Fruit fly (Drosophila melanogaster): ENCODE measurements around the gene Tsp29Fa.
A peak's percentile ranks its signal among the peaks of the same experiment; 100 is the strongest.

Gene Tsp29Fa

DNA sequence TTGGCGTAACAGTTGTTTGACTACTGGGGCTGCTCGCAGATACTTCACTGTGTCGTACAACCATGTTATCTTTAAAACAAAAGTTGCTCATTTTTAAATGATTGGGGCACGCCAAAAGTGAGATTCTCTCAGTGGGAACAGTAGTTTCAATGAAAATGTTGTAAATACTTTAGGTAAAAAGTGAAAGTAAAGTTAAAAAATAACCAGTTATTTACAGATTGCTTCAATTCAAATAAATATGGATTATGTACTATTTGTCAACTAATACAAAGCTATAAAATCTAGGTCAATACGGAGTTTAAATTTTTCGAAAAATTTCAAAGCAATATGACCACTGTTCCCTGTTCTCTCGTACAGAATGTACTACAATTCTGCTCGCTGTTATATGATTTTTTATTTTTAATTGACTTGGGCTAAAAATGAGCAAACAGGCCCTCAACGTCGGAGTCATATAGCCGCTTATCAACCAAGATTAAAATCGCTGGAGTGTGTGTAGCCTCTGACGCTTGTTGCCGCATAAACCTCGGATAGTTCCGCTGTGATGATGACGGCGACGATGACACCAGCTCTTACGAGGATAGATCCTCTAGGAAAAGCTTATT lies 8.1 kb downstream of the Tsp29Fa start, which contains the start of gene Argl:
Gene Argl, minus strand, starts transcription at position 370 of the 602 bp plus-strand sequence.
- TF ChIP-seq Pif1B (GFP tag; optimal IDR thresholded peaks at IDR 0.05): peak; percentile 11
- TF ChIP-seq CG8159 (tag; optimal IDR thresholded peaks at IDR 0.05): peak; percentile 20
- no peak for TF ChIP-seq Pif1A (GFP tag; optimal IDR thresholded peaks at IDR 0.05)

DNA sequence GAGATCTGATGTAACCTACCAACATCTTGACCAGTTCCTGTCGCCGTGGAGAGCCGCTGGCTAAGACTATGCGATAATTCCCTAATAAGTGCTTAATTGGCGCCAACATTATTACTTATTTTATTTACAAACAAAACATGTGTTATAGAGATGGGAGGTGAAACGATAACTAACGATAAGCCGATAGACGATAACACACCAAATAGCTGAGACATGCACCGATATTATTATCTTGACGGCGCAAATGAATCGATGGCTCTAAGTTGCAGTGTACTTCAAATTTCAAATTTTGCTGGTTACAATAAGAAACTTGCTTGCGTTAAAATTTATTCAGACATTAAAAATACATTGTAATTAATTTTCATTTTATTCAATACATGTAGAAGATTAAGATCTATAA lies 9.3 kb downstream of the Tsp29Fa start, which contains the start of gene CG9515:
Gene CG9515, minus strand, starts transcription at position 148 of the 400 bp plus-strand sequence.
- TF ChIP-seq EcR (GFP tag; optimal IDR thresholded peaks at IDR 0.05): no peak
- no peak for TF ChIP-seq rn (GFP tag; IDR thresholded peaks at IDR 0.05)
- no peak for TF ChIP-seq Snoo (tag; optimal IDR thresholded peaks at IDR 0.05)
- no peak for TF ChIP-seq CG4496 (GFP tag; IDR thresholded peaks at IDR 0.05)
- no peak for TF ChIP-seq CG12605 (GFP tag; IDR thresholded peaks at IDR 0.05)
- TF ChIP-seq fd96Ca (GFP tag; IDR thresholded peaks at IDR 0.05): no peak
- TF ChIP-seq Pif1B (GFP tag; optimal IDR thresholded peaks at IDR 0.05): no peak
- no peak for TF ChIP-seq CG10348 (GFP tag; IDR thresholded peaks at IDR 0.05)
- TF ChIP-seq Pif1A (GFP tag; optimal IDR thresholded peaks at IDR 0.05): no peak
- TF ChIP-seq Ets98B (GFP tag; IDR thresholded peaks at IDR 0.05): no peak
- TF ChIP-seq CG8159 (tag; optimal IDR thresholded peaks at IDR 0.05): no peak
- no peak for TF ChIP-seq CG9948 (tag; optimal IDR thresholded peaks at IDR 0.05)
- no peak for TF ChIP-seq CG34367 (tag; optimal IDR thresholded peaks at IDR 0.05)
- TF ChIP-seq gl (tag; optimal IDR thresholded peaks at IDR 0.05): no peak
- TF ChIP-seq CG17806 (tag; optimal IDR thresholded peaks at IDR 0.05): no peak
- TF ChIP-seq CG13204 (GFP tag; optimal IDR thresholded peaks at IDR 0.05): no peak
- no peak for TF ChIP-seq CG32121 (GFP tag; IDR thresholded peaks at IDR 0.05)
- no peak for TF ChIP-seq CG15710 (tag; optimal IDR thresholded peaks at IDR 0.05)
- TF ChIP-seq D1 (tag; optimal IDR thresholded peaks at IDR 0.05): no peak

DNA sequence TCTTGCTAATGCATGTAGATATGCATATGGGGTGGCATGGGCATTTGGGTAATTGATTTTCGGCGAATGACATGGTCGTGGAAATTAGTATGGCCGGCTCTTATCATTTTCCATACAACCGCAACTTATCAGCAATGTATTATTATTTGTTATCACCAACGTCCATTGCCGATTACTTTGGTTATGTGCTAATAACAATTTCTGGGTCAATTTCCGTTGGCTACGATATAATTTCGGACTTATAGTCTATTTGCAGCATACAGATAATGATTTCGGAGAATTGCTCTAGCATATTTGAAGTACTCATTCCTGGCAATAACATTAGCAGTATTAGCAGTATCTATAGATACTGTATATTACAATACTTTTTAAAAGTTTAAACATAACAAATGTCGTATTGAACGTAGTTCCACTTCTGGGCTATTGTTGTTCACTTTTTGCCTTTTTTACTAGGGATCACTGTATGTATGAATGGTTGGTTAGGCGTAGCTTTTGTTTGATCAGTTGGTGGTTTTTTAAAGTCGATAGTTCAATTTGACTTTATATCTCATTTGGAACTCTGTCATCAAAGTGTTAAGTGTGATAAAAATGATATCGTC lies 13.1 kb downstream of the Tsp29Fa start, which contains the start of gene CG46397:
Gene CG46397, plus strand, starts transcription at position 549 of the 599 bp plus-strand sequence.
- TF ChIP-seq D1 (tag; optimal IDR thresholded peaks at IDR 0.05) (no peak), Snoo (tag; optimal IDR thresholded peaks at IDR 0.05) (no peak), CG12605 (GFP tag; IDR thresholded peaks at IDR 0.05) (no peak), fd96Ca (GFP tag; IDR thresholded peaks at IDR 0.05) (no peak), CG9948 (tag; optimal IDR thresholded peaks at IDR 0.05) (no peak), CG13204 (GFP tag; optimal IDR thresholded peaks at IDR 0.05) (no peak), gl (tag; optimal IDR thresholded peaks at IDR 0.05) (no peak), CG14655 (GFP tag; optimal IDR thresholded peaks at IDR 0.05) (no peak)

DNA sequence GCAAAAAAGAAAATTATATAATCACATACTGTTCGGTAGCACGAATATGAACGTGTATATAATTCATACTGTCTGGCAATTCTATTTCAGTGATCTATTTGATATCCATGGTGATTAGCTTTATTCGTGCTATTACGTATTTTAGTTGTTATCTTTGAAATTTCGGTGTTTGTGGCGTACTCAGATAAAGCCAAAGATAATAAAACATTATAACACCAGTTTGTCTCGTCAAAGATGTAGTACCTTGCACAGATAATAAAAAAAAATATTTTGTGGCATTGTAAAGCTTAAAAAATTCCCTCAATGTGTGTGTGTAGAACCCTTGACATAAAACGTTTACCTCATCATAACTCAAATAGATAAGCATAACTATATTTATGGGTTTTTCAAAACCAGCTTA lies 14.2 kb downstream of the Tsp29Fa start:
- TF ChIP-seq CG12605 (GFP tag; IDR thresholded peaks at IDR 0.05) (no peak), CG4496 (GFP tag; IDR thresholded peaks at IDR 0.05) (no peak), gl (tag; optimal IDR thresholded peaks at IDR 0.05) (no peak), CG8159 (tag; optimal IDR thresholded peaks at IDR 0.05) (no peak), CG14655 (GFP tag; optimal IDR thresholded peaks at IDR 0.05) (no peak), Ets98B (GFP tag; IDR thresholded peaks at IDR 0.05) (no peak), CG9948 (tag; optimal IDR thresholded peaks at IDR 0.05) (no peak), Pif1A (GFP tag; optimal IDR thresholded peaks at IDR 0.05) (no peak), CG8301 (tag; optimal IDR thresholded peaks at IDR 0.05) (no peak), CG13204 (GFP tag; optimal IDR thresholded peaks at IDR 0.05) (no peak), Pif1B (GFP tag; optimal IDR thresholded peaks at IDR 0.05) (no peak), fd96Ca (GFP tag; IDR thresholded peaks at IDR 0.05) (no peak)

DNA sequence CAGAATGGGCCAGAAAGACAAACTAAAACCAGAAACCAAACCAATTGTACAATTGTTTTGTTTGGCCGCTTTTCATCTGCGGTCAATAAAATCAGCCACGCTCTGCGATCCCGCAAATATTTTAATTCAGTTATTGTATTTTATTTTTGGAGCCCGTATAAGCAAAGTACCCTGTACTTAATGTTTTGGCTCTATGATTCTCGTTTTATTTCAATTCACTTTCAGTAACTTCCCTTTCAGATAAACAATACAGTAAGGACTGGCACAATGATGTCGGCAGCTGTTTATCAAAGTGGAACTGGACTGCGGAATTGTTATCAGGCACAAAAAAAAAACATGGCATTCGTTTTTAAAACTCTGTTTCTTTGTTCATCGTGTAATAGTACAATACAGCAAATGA lies 14.9 kb downstream of the Tsp29Fa start:
- TF ChIP-seq D1 (tag; optimal IDR thresholded peaks at IDR 0.05) (no peak), CG4496 (GFP tag; IDR thresholded peaks at IDR 0.05) (no peak), rn (GFP tag; IDR thresholded peaks at IDR 0.05) (no peak), EcR (GFP tag; optimal IDR thresholded peaks at IDR 0.05) (no peak), CG14655 (GFP tag; optimal IDR thresholded peaks at IDR 0.05) (no peak), gl (tag; optimal IDR thresholded peaks at IDR 0.05) (no peak), Pif1A (GFP tag; optimal IDR thresholded peaks at IDR 0.05) (no peak), CG32121 (GFP tag; IDR thresholded peaks at IDR 0.05) (no peak), Ets98B (GFP tag; IDR thresholded peaks at IDR 0.05) (no peak), CG34367 (tag; optimal IDR thresholded peaks at IDR 0.05) (no peak), CG13204 (GFP tag; optimal IDR thresholded peaks at IDR 0.05) (no peak), Pif1B (GFP tag; optimal IDR thresholded peaks at IDR 0.05) (no peak), fd96Ca (GFP tag; IDR thresholded peaks at IDR 0.05) (no peak), CG12605 (GFP tag; IDR thresholded peaks at IDR 0.05) (no peak)

DNA sequence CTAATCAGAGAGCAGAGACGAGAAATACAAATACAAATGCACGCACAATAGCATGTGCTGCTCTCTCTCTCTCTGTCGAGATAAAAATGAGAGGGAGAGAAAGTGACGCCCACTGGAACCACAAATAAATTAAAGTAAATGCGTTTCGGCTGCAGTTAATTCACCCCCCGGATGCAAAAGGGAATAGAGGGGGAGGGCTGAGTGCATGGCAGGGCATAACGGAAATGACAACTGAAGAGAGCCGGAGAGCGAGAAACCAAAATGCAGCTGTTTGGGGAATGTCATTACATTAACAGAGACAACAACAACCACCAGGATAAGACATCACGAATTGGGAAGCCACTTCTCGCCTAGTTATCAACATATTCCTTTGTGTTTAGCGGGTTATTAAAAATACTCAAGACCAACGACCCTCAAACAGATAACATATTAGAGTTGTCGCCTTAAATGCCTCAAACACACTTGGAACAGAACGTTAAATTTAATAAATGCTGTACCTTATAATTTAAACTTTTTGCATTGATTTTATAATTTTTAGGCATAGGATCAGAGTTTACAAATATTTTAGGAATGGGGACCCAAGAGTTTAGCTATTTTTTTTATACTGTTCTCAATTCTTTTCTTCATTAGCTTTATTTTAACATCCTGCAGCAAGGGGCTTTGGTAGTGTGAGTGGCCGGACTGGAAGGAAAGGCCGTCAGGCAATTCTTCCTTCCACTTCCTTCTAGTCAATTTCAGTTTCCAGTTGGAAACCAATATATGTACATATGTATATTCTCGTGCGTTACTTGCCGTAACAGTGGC lies 16.4 kb downstream of the Tsp29Fa start:
- TF ChIP-seq CG14655 (GFP tag; optimal IDR thresholded peaks at IDR 0.05) (peak; percentile 73), rn (GFP tag; IDR thresholded peaks at IDR 0.05) (no peak), Pif1B (GFP tag; optimal IDR thresholded peaks at IDR 0.05) (peak; percentile 50), CG8301 (tag; optimal IDR thresholded peaks at IDR 0.05) (peak; percentile 26), CG10348 (GFP tag; IDR thresholded peaks at IDR 0.05) (no peak), CG34367 (tag; optimal IDR thresholded peaks at IDR 0.05) (peak; percentile 20), CG17806 (tag; optimal IDR thresholded peaks at IDR 0.05) (peak; percentile 62), CG4496 (GFP tag; IDR thresholded peaks at IDR 0.05) (0 out of 3 replicates have a peak, but pooled peaks have one; percentile 51), CG32121 (GFP tag; IDR thresholded peaks at IDR 0.05) (no peak), Snoo (tag; optimal IDR thresholded peaks at IDR 0.05) (peak; percentile 64), CG12605 (GFP tag; IDR thresholded peaks at IDR 0.05) (peak; percentile 41; the same call in 1 of the 2 replicates), CG13204 (GFP tag; optimal IDR thresholded peaks at IDR 0.05) (no peak), CG15710 (tag; optimal IDR thresholded peaks at IDR 0.05) (peak; percentile 62), gl (tag; optimal IDR thresholded peaks at IDR 0.05) (no peak), Ets98B (GFP tag; IDR thresholded peaks at IDR 0.05) (peak; percentile 27; the same call in 1 of the 2 replicates), CG9948 (tag; optimal IDR thresholded peaks at IDR 0.05) (peak; percentile 75), Pif1A (GFP tag; optimal IDR thresholded peaks at IDR 0.05) (peak; percentile 65), fd96Ca (GFP tag; IDR thresholded peaks at IDR 0.05) (no peak), EcR (GFP tag; optimal IDR thresholded peaks at IDR 0.05) (peak; percentile 67), D1 (tag; optimal IDR thresholded peaks at IDR 0.05) (peak; percentile 51), CG8159 (tag; optimal IDR thresholded peaks at IDR 0.05) (peak; percentile 80)
